Worm (Caenorhabditis elegans) whole organism, L2 larva: ENCODE data around the gene B0361.3.

Source experiments
- F13H6.1 ChIP-seq: sonication (generic microtip); optimal IDR thresholded peaks from 2 replicates; lab custom pipeline; 2016; ENCODE audit warnings: missing genetic modification characterization, missing compliant biosample characterization
- Y55F3AM.14 ChIP-seq: fragments of 200-800 bp; sonication (Bioruptor generic); optimal IDR thresholded peaks from 2 replicates; lab custom pipeline; 2018; ENCODE audit warnings: mild to moderate bottlenecking, missing genetic modification characterization, missing compliant biosample characterization
- ama-1 ChIP-seq: fragments of 150-350 bp; optimal IDR thresholded peaks from 2 replicates; lab custom pipeline; 2018; ENCODE audit warnings: inconsistent platforms
- blmp-1 ChIP-seq: sonication (generic microtip); optimal IDR thresholded peaks from 2 replicates; lab custom pipeline; 2017; ENCODE audit warnings: missing genetic modification characterization, mild to moderate bottlenecking, missing compliant biosample characterization, antibody characterized with exemption, moderate library complexity; ENCODE audit not compliant: insufficient read depth
- elt-3 ChIP-seq: sonication (generic microtip); optimal IDR thresholded peaks from 2 replicates; lab custom pipeline; 2017; ENCODE audit warnings: missing biosample characterization, missing genetic modification characterization
- fos-1 ChIP-seq: fragments of 150-350 bp; optimal IDR thresholded peaks from 2 replicates; lab custom pipeline; 2014; ENCODE audit warnings: missing biosample characterization, missing genetic modification characterization
- mdl-1 ChIP-seq, 2 experiments: fragments of 150-350 bp in 1 of 2; sonication (generic microtip) in 1 of 2; optimal IDR thresholded peaks; 2 replicates each; lab custom pipeline; 2017; ENCODE audit warnings: missing biosample characterization in 2 of 2, missing genetic modification characterization in 2 of 2
- nhr-12 ChIP-seq: fragments of 150-350 bp; optimal IDR thresholded peaks from 2 replicates; lab custom pipeline; 2014; ENCODE audit warnings: missing biosample characterization, missing genetic modification characterization
- nhr-129 ChIP-seq: fragments of 150-350 bp; optimal IDR thresholded peaks from 2 replicates; lab custom pipeline; 2014; ENCODE audit warnings: missing biosample characterization, missing genetic modification characterization
- nhr-237 ChIP-seq: fragments of 150-350 bp; optimal IDR thresholded peaks from 2 replicates; lab custom pipeline; 2014; ENCODE audit warnings: missing biosample characterization, missing genetic modification characterization
- skn-1 ChIP-seq: sonication (generic microtip); optimal IDR thresholded peaks from 2 replicates; lab custom pipeline; 2017; ENCODE audit warnings: missing biosample characterization, missing genetic modification characterization
- unc-55 ChIP-seq: fragments of 150-350 bp; sonication (generic microtip); optimal IDR thresholded peaks from 3 replicates; lab custom pipeline; 2014; ENCODE audit warnings: missing biosample characterization, missing genetic modification reagents, missing genetic modification characterization
- unc-62 ChIP-seq: fragments of 150-350 bp; optimal IDR thresholded peaks from 2 replicates; lab custom pipeline; 2014; ENCODE audit warnings: missing biosample characterization, missing genetic modification reagents, missing genetic modification characterization
- zag-1 ChIP-seq: fragments of 150-350 bp; optimal IDR thresholded peaks from 2 replicates; lab custom pipeline; 2014; ENCODE audit warnings: missing biosample characterization, missing genetic modification characterization

DNA sequence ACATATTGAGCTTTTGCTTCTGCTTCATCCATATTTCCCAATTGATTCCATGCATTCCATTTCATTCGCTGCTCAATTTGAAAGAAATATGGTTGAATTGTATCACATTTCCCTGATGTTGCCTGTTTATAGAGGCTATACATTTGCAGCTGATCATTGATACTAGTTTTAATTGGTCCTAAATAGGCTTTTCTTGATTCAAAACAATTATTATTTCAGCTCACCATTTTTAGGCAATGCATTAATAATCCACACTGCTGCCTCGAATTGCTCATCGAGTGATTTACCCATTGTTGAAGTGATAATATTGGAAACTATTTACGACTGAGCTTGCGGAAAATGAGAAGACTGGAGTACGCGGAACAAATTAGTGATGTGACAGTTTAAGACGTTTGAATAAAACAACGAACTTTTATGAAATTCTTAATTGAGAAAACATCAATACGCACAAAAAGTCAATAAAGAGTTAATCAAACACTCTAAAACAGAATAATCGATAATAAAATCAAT is 27.4 kb downstream of the B0361.3 start, which contains the start of gene acbp-4:
- no peak for TF ChIP-seq Y55F3AM.14 (GFP tag; lab: Kevin White, UChicago)
- TF ChIP-seq nhr-12 (tag; lab: Kevin White, UChicago) = no peak
- TF ChIP-seq mdl-1 (tag; optimal IDR thresholded peaks at IDR 0.05; lab: Kevin White, UChicago) = no peak
- TF ChIP-seq skn-1 (tag; lab: Kevin White, UChicago) = no peak
- no peak for TF ChIP-seq F13H6.1
- no peak for TF ChIP-seq zag-1
- TF ChIP-seq unc-62 (GFP tag; lab: Kevin White, UChicago) = no peak
- no peak for TF ChIP-seq ama-1 (lab: Kevin White, UChicago)
- TF ChIP-seq elt-3 = no peak
- no peak for TF ChIP-seq nhr-237 (tag; lab: Kevin White, UChicago)
- no peak for TF ChIP-seq unc-55 (GFP tag; lab: Kevin White, UChicago)
- TF ChIP-seq fos-1 (tag; lab: Kevin White, UChicago) = no peak
- no peak for TF ChIP-seq nhr-129 (tag; lab: Kevin White, UChicago)
- no peak for TF ChIP-seq blmp-1 (tag; lab: Kevin White, UChicago)
